Fruit fly (Drosophila melanogaster) Kc167 (cell line): Measurements from ENCODE around the gene Prx1.

Experiments
- Myc ChIP-seq: fragments of >200 bp; optimal IDR thresholded peaks from 2 replicates; lab custom pipeline; 2017; ENCODE audit warnings: missing external identifiers
- Sin3A ChIP-seq: fragments of >200 bp; optimal IDR thresholded peaks from 2 replicates; lab custom pipeline; 2018; ENCODE audit warnings: missing external identifiers
- insv ChIP-seq: fragments of >200 bp; optimal IDR thresholded peaks from 3 replicates; lab custom pipeline; 2018; ENCODE audit warnings: missing external identifiers
- psq ChIP-seq: fragments of >200 bp; optimal IDR thresholded peaks from 2 replicates; lab custom pipeline; 2017; ENCODE audit warnings: missing external identifiers

- TF ChIP-seq psq (lab: Kevin White, UChicago): no peak
- TF ChIP-seq Myc (lab: Kevin White, UChicago): no peak
- TF ChIP-seq insv (lab: Kevin White, UChicago): no peak
- TF ChIP-seq Sin3A (lab: Kevin White, UChicago): no peak
Observed at dm6 chr3L:15248707-15249106, 41.1 kb downstream of the Prx1 start.
